Fruit fly (Drosophila melanogaster): ENCODE measurements around the gene CG2310.

The CG2310 gene

DNA sequence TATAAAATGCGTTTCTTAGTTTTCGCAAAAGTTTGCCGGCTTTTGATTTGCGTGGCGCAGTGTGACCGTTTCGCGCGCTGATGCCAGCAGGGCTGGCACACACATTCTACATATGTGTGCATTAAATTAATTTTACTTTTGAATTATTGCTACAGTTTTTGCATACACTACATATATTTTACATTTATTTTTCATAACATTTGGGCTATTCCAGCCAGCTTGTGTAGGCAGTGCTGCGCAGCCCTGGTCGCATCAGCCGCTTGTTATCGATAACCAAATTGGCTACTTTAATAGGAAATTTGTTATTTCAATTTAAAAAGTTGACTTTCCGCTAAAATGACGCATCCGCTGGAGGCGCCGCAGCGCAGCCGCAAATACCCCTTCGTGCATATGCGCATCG lies 4.1 kb downstream of the CG2310 start, which contains the start of the genes CG2321 and CG2006 (continued):
- TF ChIP-seq Scr (GFP tag; IDR thresholded peaks at IDR 0.05; ENCODE audit: partially characterized antibody) = peak; percentile 57
- TF ChIP-seq Tbp (GFP tag; optimal IDR thresholded peaks at IDR 0.05) = no peak
- peak; percentile 45 for TF ChIP-seq ind (GFP tag; optimal IDR thresholded peaks at IDR 0.05)
- no peak for TF ChIP-seq cg (GFP tag; optimal IDR thresholded peaks at IDR 0.05)
- no peak for TF ChIP-seq CG31365 (tag; optimal IDR thresholded peaks at IDR 0.05)
- TF ChIP-seq lola (GFP tag; optimal IDR thresholded peaks at IDR 0.05) = peak in 1 of 3 experiments; percentile 57
- peak; percentile 9 for TF ChIP-seq CG8290 (GFP tag; optimal IDR thresholded peaks at IDR 0.05)
- no peak for TF ChIP-seq CG8290 (tag; optimal IDR thresholded peaks at IDR 0.05)
- TF ChIP-seq CG32767 (GFP tag; IDR thresholded peaks at IDR 0.05) = no peak
- no peak for TF ChIP-seq CG6765 (GFP tag; optimal IDR thresholded peaks at IDR 0.05)
- TF ChIP-seq ftz-f1 (GFP tag; optimal IDR thresholded peaks at IDR 0.05) = peak; percentile 41
- TF ChIP-seq H15 (GFP tag; IDR thresholded peaks at IDR 0.05) = peak; percentile 66; the same call in 2 of the 3 replicates
- no peak for TF ChIP-seq CG4404 (GFP tag; IDR thresholded peaks at IDR 0.05)
- TF ChIP-seq CG3726 (GFP tag; IDR thresholded peaks at IDR 0.05) = no peak
- peak in 1 of 2 experiments; percentile 10 for TF ChIP-seq bsh (GFP tag; optimal IDR thresholded peaks at IDR 0.05)
- TF ChIP-seq hth (optimal IDR thresholded peaks at IDR 0.05) = no peak
- peak; percentile 37 for TF ChIP-seq CG12744 (GFP tag; optimal IDR thresholded peaks at IDR 0.05)
- TF ChIP-seq CG13894 (tag; optimal IDR thresholded peaks at IDR 0.05) = no peak
- TF ChIP-seq tna (GFP tag; IDR thresholded peaks at IDR 0.05; ENCODE audit: partially characterized antibody) = 0 out of 2 replicates have a peak, but pooled peaks have one; percentile 35
- TF ChIP-seq CG11247 (GFP tag; IDR thresholded peaks at IDR 0.05) = 0 out of 2 replicates have a peak, but pooled peaks have one; percentile 39
- TF ChIP-seq ham (GFP tag; IDR thresholded peaks at IDR 0.05) = no peak
- peak; percentile 76 for TF ChIP-seq Vsx1 (GFP tag; optimal IDR thresholded peaks at IDR 0.05)
- peak; percentile 77 for TF ChIP-seq Dref (GFP tag; IDR thresholded peaks at IDR 0.05)
- peak; percentile 17 for TF ChIP-seq CG10543 (GFP tag; optimal IDR thresholded peaks at IDR 0.05)
- no peak for TF ChIP-seq CG7786 (GFP tag; optimal IDR thresholded peaks at IDR 0.05)
- TF ChIP-seq Med (GFP tag) = peak; percentile 92
- peak; percentile 10 for TF ChIP-seq Nf-YB (GFP tag; optimal IDR thresholded peaks at IDR 0.05)
- TF ChIP-seq p53 (GFP tag; optimal IDR thresholded peaks at IDR 0.05) = peak; percentile 30
- TF ChIP-seq CG11723 (GFP tag; optimal IDR thresholded peaks at IDR 0.05) = no peak
- no peak for TF ChIP-seq pros (GFP tag; optimal IDR thresholded peaks at IDR 0.05)
- peak; percentile 35 to 57 for TF ChIP-seq Pdp1 (GFP tag; optimal IDR thresholded peaks at IDR 0.05)
- no peak; the same call in 1 of the 2 replicates for TF ChIP-seq ato (GFP tag; IDR thresholded peaks at IDR 0.05; ENCODE audit: partially characterized antibody)
- no peak for TF ChIP-seq Dfd (GFP tag; optimal IDR thresholded peaks at IDR 0.05)
- TF ChIP-seq Blimp-1 (GFP tag; optimal IDR thresholded peaks at IDR 0.05) = no peak
- no peak for TF ChIP-seq tio (GFP tag; optimal IDR thresholded peaks at IDR 0.05)
- TF ChIP-seq CG7357 (GFP tag; IDR thresholded peaks at IDR 0.05) = no peak
- peak; percentile 20; the same call in 1 of the 3 replicates for TF ChIP-seq tgo (GFP tag; IDR thresholded peaks at IDR 0.05)
- peak; percentile 55; the same call in 1 of the 3 replicates for TF ChIP-seq otp (GFP tag; IDR thresholded peaks at IDR 0.05)
- no peak for TF ChIP-seq sima (GFP tag; optimal IDR thresholded peaks at IDR 0.05)
- TF ChIP-seq unc-4 (GFP tag; IDR thresholded peaks at IDR 0.05; ENCODE audit: partially characterized antibody) = peak; percentile 66
- no peak for TF ChIP-seq CG8281 (tag; optimal IDR thresholded peaks at IDR 0.05)
- peak; percentile 99 for TF ChIP-seq CG7928 (GFP tag; optimal IDR thresholded peaks at IDR 0.05)
- TF ChIP-seq Kr (GFP tag; optimal IDR thresholded peaks at IDR 0.05) = no peak
- no peak for TF ChIP-seq schlank (tag; optimal IDR thresholded peaks at IDR 0.05)
- TF ChIP-seq emc (GFP tag; optimal IDR thresholded peaks at IDR 0.05) = no peak
- no peak for TF ChIP-seq CG5245 (GFP tag; optimal IDR thresholded peaks at IDR 0.05)
- TF ChIP-seq CG1529 (GFP tag; optimal IDR thresholded peaks at IDR 0.05) = no peak
- no peak for TF ChIP-seq Fer2 (tag; optimal IDR thresholded peaks at IDR 0.05)
- peak; percentile 45 for TF ChIP-seq CG2116 (GFP tag; optimal IDR thresholded peaks at IDR 0.05)
- peak; percentile 71 for TF ChIP-seq CG6791 (GFP tag; IDR thresholded peaks at IDR 0.05; ENCODE audit: partially characterized antibody)
